Worm (Caenorhabditis elegans) whole organism, L1 larva: ENCODE results near the gene F10E9.12.

Source experiments
- ceh-63 ChIP-seq: fragments of 200-800 bp; sonication (Bioruptor generic); optimal IDR thresholded peaks from 2 replicates; lab custom pipeline; 2018; ENCODE audit warnings: mild to moderate bottlenecking, missing genetic modification characterization, missing compliant biosample characterization
- ceh-88 ChIP-seq: fragments of 200-800 bp; sonication (Bioruptor generic); IDR thresholded peaks from 2 replicates; pipeline ENCODE4 v1.3.6; 2022; ENCODE audit warnings: missing genetic modification characterization, missing compliant biosample characterization
- egl-13 ChIP-seq: sonication (generic microtip); optimal IDR thresholded peaks from 2 replicates; lab custom pipeline; 2016; ENCODE audit warnings: missing genotype, missing genetic modification reagents, missing genetic modification characterization, missing compliant biosample characterization
- nhr-77 ChIP-seq: fragments of 150-350 bp; optimal IDR thresholded peaks from 2 replicates; lab custom pipeline; 2014; ENCODE audit warnings: missing biosample characterization, missing genetic modification characterization
- nhr-84 ChIP-seq: sonication (generic microtip); optimal IDR thresholded peaks from 2 replicates; lab custom pipeline; 2017; ENCODE audit warnings: missing biosample characterization, missing genetic modification characterization
- pqm-1 ChIP-seq: sonication (generic microtip); optimal IDR thresholded peaks from 3 replicates; lab custom pipeline; 2017; ENCODE audit warnings: missing biosample characterization, missing genetic modification characterization
- skn-1 ChIP-seq: fragments of 150-350 bp; optimal IDR thresholded peaks from 2 replicates; lab custom pipeline; 2014; ENCODE audit warnings: missing biosample characterization, missing genetic modification characterization
- unc-62 ChIP-seq: fragments of 150-350 bp; optimal IDR thresholded peaks from 2 replicates; lab custom pipeline; 2014; ENCODE audit warnings: missing biosample characterization, missing genetic modification reagents, missing genetic modification characterization
- unc-86 ChIP-seq: sonication (generic microtip); optimal IDR thresholded peaks from 2 replicates; lab custom pipeline; 2016; ENCODE audit warnings: missing genetic modification characterization, missing compliant biosample characterization
- zag-1 ChIP-seq: fragments of 150-350 bp; optimal IDR thresholded peaks from 2 replicates; lab custom pipeline; 2014; ENCODE audit warnings: missing biosample characterization, missing genetic modification characterization

DNA sequence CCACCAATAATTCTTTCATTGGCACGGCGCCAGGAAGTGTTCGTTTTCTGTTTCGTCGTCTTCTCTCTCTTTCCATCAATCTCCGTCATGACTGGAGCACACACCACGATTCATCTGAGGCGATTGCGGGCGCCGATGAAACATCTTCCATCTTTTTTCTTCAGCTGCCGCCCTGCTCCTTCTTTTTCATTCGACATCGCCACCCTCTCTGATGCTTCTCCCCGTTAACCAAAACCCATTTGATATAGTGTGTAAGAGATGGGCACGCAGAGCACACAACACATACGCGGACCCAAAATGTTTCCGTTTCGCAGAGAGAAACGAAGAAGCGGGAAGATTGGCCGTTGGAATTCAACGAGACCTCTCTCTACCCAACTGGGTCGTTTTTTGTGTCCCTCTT is 36.8 kb upstream of the F10E9.12 start:
- TF ChIP-seq ceh-63 (no peak), zag-1 (tag; lab: Kevin White, UChicago) (no peak), nhr-84 (tag; lab: Kevin White, UChicago) (no peak), egl-13 (tag; lab: Kevin White, UChicago) (no peak), unc-86 (tag; lab: Kevin White, UChicago) (no peak), unc-62 (GFP tag; lab: Kevin White, UChicago) (no peak), nhr-77 (tag; lab: Kevin White, UChicago) (no peak), ceh-88 (no peak), pqm-1 (tag; lab: Kevin White, UChicago) (no peak), skn-1 (tag; lab: Kevin White, UChicago) (no peak)
